Worm (Caenorhabditis elegans): ENCODE data around the gene clec-176.

- TF ChIP-seq unc-39 (tag; optimal IDR thresholded peaks at IDR 0.05) (no peak), mab-5 (tag; optimal IDR thresholded peaks at IDR 0.05) (no peak), zip-8 (tag; optimal IDR thresholded peaks at IDR 0.05) (no peak), blmp-1 (tag; optimal IDR thresholded peaks at IDR 0.05) (no peak), pha-4 (tag; optimal IDR thresholded peaks at IDR 0.05) (no peak)
These were observed 42.2 kb upstream of the clec-176 start, which contains the start of gene Y9C9A.5 for ce11 chrIV:4941681-4942080.
